Worm (Caenorhabditis elegans): ENCODE results near the gene dmsr-8.

Gene dmsr-8

DNA sequence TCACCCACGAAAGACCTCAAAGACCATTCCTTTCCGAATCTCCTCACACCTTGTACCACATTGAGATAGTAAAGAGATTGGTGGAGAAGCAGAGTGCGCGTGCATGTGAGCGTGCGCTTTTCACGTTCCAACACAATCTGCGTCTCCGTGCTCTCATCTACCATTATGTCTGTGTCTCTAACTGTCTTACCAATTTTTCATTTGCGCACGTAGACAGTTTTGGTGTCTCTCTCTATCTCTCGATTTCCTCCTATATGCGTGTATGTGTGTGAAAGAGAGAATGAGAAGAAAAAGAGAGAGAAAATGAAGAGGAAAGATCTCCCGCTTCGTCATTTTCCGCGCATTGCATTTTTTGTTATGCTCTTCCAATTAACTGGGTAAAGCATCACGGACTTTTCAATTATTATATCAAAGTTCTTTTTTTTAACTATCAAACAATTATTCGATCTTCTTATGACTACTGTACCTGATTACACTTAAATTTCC, 47.5 kb downstream of the dmsr-8 start (continued):
- TF ChIP-seq nhr-25 (tag; optimal IDR thresholded peaks at IDR 0.05): peak; percentile 95
- peak; percentile 99 for TF ChIP-seq nhr-129 (tag; optimal IDR thresholded peaks at IDR 0.05)
- TF ChIP-seq egl-27 (tag; optimal IDR thresholded peaks at IDR 0.05): peak; percentile 96
- peak; percentile 94 for TF ChIP-seq fos-1 (tag; optimal IDR thresholded peaks at IDR 0.05)
- peak; percentile 68 for TF ChIP-seq ceh-82 (tag; optimal IDR thresholded peaks at IDR 0.05)
- TF ChIP-seq aly-2 (tag; optimal IDR thresholded peaks at IDR 0.05): no peak
- no peak for TF ChIP-seq ztf-11 (tag; optimal IDR thresholded peaks at IDR 0.05)

DNA sequence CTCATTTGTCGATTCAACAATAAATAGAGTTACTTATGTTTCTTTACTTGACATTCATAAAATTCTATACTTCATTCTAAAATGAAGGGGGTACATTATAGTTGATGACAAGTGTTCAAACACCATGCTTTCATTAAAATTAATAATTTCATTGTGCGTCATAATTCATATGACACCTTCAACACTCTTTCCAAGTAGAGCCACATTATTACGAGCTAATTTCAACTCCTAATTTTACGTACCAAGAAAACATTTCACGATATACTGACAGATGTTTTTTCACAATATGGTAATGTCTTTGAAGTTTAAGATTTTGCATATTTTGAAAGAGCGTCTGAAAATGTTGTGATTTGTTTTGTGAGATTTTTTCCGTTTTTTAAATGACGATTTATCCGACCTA, 48.7 kb downstream of the dmsr-8 start:
- no peak for TF ChIP-seq sem-4 (tag; optimal IDR thresholded peaks at IDR 0.05)
- peak; percentile 29 for TF ChIP-seq nhr-21 (tag; optimal IDR thresholded peaks at IDR 0.05)
- peak in 1 of 2 experiments; percentile 57 for TF ChIP-seq lsy-2 (tag; optimal IDR thresholded peaks at IDR 0.05)
- no peak for TF ChIP-seq ceh-82 (tag; optimal IDR thresholded peaks at IDR 0.05)
- peak; percentile 50 for TF ChIP-seq C34F6.9 (tag; optimal IDR thresholded peaks at IDR 0.05)
- TF ChIP-seq ztf-4 (tag; optimal IDR thresholded peaks at IDR 0.05): no peak
- no peak for TF ChIP-seq alr-1 (tag; optimal IDR thresholded peaks at IDR 0.05)
- peak; percentile 61 for TF ChIP-seq sma-9 (GFP tag; optimal IDR thresholded peaks at IDR 0.05)
- TF ChIP-seq sma-9 (tag; optimal IDR thresholded peaks at IDR 0.05): no peak
- peak; percentile 13 for TF ChIP-seq crh-2 (tag; optimal IDR thresholded peaks at IDR 0.05)

DNA sequence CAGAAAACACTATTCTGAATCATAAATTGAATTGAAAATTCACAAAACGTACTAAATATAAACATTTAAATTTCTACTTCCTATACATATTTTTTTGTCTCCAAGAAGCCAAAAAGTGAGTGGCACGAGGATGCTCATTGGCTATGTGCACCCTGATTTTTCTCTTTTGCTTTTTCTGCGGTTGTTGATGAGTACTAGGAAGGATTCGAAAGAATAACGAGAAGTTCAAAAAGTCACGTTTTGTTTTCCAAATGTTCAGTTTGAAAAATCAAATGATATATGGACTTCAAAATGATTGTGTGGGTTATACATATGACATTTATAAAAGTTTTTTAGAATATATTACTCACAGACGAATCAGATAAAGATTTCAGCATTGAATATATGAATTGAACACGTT, 49.4 kb downstream of the dmsr-8 start:
- TF ChIP-seq nhr-6 (tag; optimal IDR thresholded peaks at IDR 0.05) (no peak), unc-55 (GFP tag; optimal IDR thresholded peaks at IDR 0.05) (no peak), snpc-4 (tag; optimal IDR thresholded peaks at IDR 0.05) (no peak), sem-4 (tag; optimal IDR thresholded peaks at IDR 0.05) (no peak), zag-1 (tag; optimal IDR thresholded peaks at IDR 0.05) (no peak), Y55F3AM.14 (GFP tag; optimal IDR thresholded peaks at IDR 0.05) (no peak), nhr-10 (tag; optimal IDR thresholded peaks at IDR 0.05) (no peak), ZK546.5 (tag; optimal IDR thresholded peaks at IDR 0.05) (no peak), sma-9 (GFP tag; optimal IDR thresholded peaks at IDR 0.05) (no peak), sma-9 (tag; optimal IDR thresholded peaks at IDR 0.05) (no peak), nhr-21 (tag; optimal IDR thresholded peaks at IDR 0.05) (no peak), C34F6.9 (tag; optimal IDR thresholded peaks at IDR 0.05) (peak; percentile 50), unc-62 (GFP tag; optimal IDR thresholded peaks at IDR 0.05) (no peak), nhr-129 (tag; optimal IDR thresholded peaks at IDR 0.05) (peak; percentile 19), lin-11 (tag; optimal IDR thresholded peaks at IDR 0.05) (no peak), egl-27 (tag; optimal IDR thresholded peaks at IDR 0.05) (no peak), ztf-11 (tag; optimal IDR thresholded peaks at IDR 0.05) (no peak), ztf-4 (tag; optimal IDR thresholded peaks at IDR 0.05) (no peak), mbf-1 (tag; optimal IDR thresholded peaks at IDR 0.05) (no peak), unc-39 (tag; optimal IDR thresholded peaks at IDR 0.05) (no peak), nhr-23 (tag; optimal IDR thresholded peaks at IDR 0.05) (no peak), nhr-12 (tag; optimal IDR thresholded peaks at IDR 0.05) (no peak), ceh-82 (tag; optimal IDR thresholded peaks at IDR 0.05) (no peak), alr-1 (tag; optimal IDR thresholded peaks at IDR 0.05) (no peak), peb-1 (tag; optimal IDR thresholded peaks at IDR 0.05) (no peak), nhr-77 (tag; optimal IDR thresholded peaks at IDR 0.05) (no peak), fos-1 (tag; optimal IDR thresholded peaks at IDR 0.05) (no peak), skn-1 (tag; optimal IDR thresholded peaks at IDR 0.05) (no peak), F13H6.1 (tag; optimal IDR thresholded peaks at IDR 0.05) (no peak), mdl-1 (tag; optimal IDR thresholded peaks at IDR 0.05) (no peak), lsy-2 (tag; optimal IDR thresholded peaks at IDR 0.05) (peak in 1 of 2 experiments; percentile 41), lin-13 (GFP tag; optimal IDR thresholded peaks at IDR 0.05) (no peak), R02D3.7 (tag; optimal IDR thresholded peaks at IDR 0.05) (no peak), sma-3 (GFP tag; optimal IDR thresholded peaks at IDR 0.05) (no peak), mab-5 (tag; optimal IDR thresholded peaks at IDR 0.05) (no peak), lin-39 (tag; optimal IDR thresholded peaks at IDR 0.05) (no peak), aly-2 (tag; optimal IDR thresholded peaks at IDR 0.05) (no peak), dmd-4 (tag; optimal IDR thresholded peaks at IDR 0.05) (no peak), elt-1 (tag; optimal IDR thresholded peaks at IDR 0.05) (no peak), ama-1 (optimal IDR thresholded peaks at IDR 0.05) (no peak), ztf-1 (GFP tag; conservative IDR thresholded peaks at IDR 0.05) (no peak), nhr-237 (tag; optimal IDR thresholded peaks at IDR 0.05) (no peak), crh-2 (tag; optimal IDR thresholded peaks at IDR 0.05) (peak; percentile 19), nhr-25 (tag; optimal IDR thresholded peaks at IDR 0.05) (peak; percentile 0), nhr-11 (tag; optimal IDR thresholded peaks at IDR 0.05) (no peak)
